Worm (Caenorhabditis elegans): ENCODE measurements around the gene F25F2.1.

ce11 chrIII:4474908-4475307 is 33.7 kb upstream of the F25F2.1 start, which contains the start of gene ifet-1:
- no peak for TF ChIP-seq lsy-2 (tag; optimal IDR thresholded peaks at IDR 0.05)
- TF ChIP-seq pqm-1 (tag; optimal IDR thresholded peaks at IDR 0.05): no peak
- TF ChIP-seq ces-1 (GFP tag; optimal IDR thresholded peaks at IDR 0.05): no peak
- no peak for TF ChIP-seq ceh-82 (tag; optimal IDR thresholded peaks at IDR 0.05)
- TF ChIP-seq lin-15B (tag; optimal IDR thresholded peaks at IDR 0.05): no peak
- TF ChIP-seq lin-39 (tag; optimal IDR thresholded peaks at IDR 0.05): no peak
- TF ChIP-seq ZK337.2 (GFP tag; IDR thresholded peaks at IDR 0.05): no peak
- no peak for TF ChIP-seq hmg-1.1 (GFP tag; IDR thresholded peaks at IDR 0.05)
- TF ChIP-seq mep-1 (tag; optimal IDR thresholded peaks at IDR 0.05): no peak
- no peak for TF ChIP-seq lin-29 (GFP tag; IDR thresholded peaks at IDR 0.05)
- no peak for TF ChIP-seq nhr-11 (tag; optimal IDR thresholded peaks at IDR 0.05)
- no peak for TF ChIP-seq dpl-1 (GFP tag; optimal IDR thresholded peaks at IDR 0.05)
- no peak for TF ChIP-seq ama-1 (optimal IDR thresholded peaks at IDR 0.05)
